Fruit fly (Drosophila melanogaster): ENCODE results near the gene HP4.

Gene HP4

DNA sequence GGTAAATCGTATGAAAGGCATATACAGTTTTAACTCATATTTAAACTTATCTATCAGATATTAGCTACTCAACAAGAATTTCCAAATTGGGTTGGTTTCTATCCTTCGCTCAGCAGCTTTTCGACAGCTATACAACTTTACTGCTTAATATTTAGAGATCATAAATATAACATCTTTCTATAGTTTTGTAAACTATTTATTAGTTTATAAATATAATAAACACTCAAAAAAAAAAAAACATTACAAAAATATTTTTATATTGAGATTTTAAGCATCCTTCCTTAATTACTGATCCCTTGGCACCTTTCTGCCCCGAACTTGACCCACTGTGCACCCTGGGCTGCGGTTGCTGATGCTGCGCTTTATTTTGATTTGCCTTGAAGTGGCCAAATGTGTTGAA, 23.0 kb downstream of the HP4 start (continued):
- TF ChIP-seq CG8388 (GFP tag; optimal IDR thresholded peaks at IDR 0.05) (peak; percentile 4), CG10147 (GFP tag; optimal IDR thresholded peaks at IDR 0.05) (no peak), Mes4 (GFP tag; optimal IDR thresholded peaks at IDR 0.05) (no peak), CG14050 (GFP tag; IDR thresholded peaks at IDR 0.05) (no peak), Myb (GFP tag; optimal IDR thresholded peaks at IDR 0.05) (no peak), CG17912 (GFP tag; optimal IDR thresholded peaks at IDR 0.05) (no peak), CG17328 (GFP tag; IDR thresholded peaks at IDR 0.05) (no peak), bab2 (GFP tag; optimal IDR thresholded peaks at IDR 0.05) (no peak), CG1233 (GFP tag; optimal IDR thresholded peaks at IDR 0.05) (peak; percentile 23), inv (GFP tag; IDR thresholded peaks at IDR 0.05; ENCODE audit: partially characterized antibody) (no peak), hbn (GFP tag; IDR thresholded peaks at IDR 0.05; ENCODE audit: partially characterized antibody) (no peak), CG32532 (GFP tag; IDR thresholded peaks at IDR 0.05) (no peak), Fer3 (tag; optimal IDR thresholded peaks at IDR 0.05) (no peak), CG30403 (GFP tag; optimal IDR thresholded peaks at IDR 0.05) (peak; percentile 11), fu2 (GFP tag; optimal IDR thresholded peaks at IDR 0.05) (no peak), da (GFP tag; optimal IDR thresholded peaks at IDR 0.05) (no peak), pita (GFP tag; optimal IDR thresholded peaks at IDR 0.05) (no peak), Blimp-1 (GFP tag; optimal IDR thresholded peaks at IDR 0.05) (peak; percentile 5), CrebB (tag; optimal IDR thresholded peaks at IDR 0.05) (no peak), CG7745 (tag; optimal IDR thresholded peaks at IDR 0.05) (no peak), ERR (GFP tag; optimal IDR thresholded peaks at IDR 0.05) (no peak), CG3838 (GFP tag; optimal IDR thresholded peaks at IDR 0.05) (no peak), salm (tag; optimal IDR thresholded peaks at IDR 0.05) (no peak), lola (GFP tag; optimal IDR thresholded peaks at IDR 0.05) (peak in 1 of 3 experiments; percentile 65), HLH3B (GFP tag; IDR thresholded peaks at IDR 0.05) (no peak), CG15269 (tag; optimal IDR thresholded peaks at IDR 0.05) (no peak), CG6175 (GFP tag; IDR thresholded peaks at IDR 0.05) (no peak), CG32772 (GFP tag; IDR thresholded peaks at IDR 0.05) (no peak), CG34422 (GFP tag; IDR thresholded peaks at IDR 0.05) (no peak), klu (GFP tag; IDR thresholded peaks at IDR 0.05) (no peak), Hr3 (GFP tag; optimal IDR thresholded peaks at IDR 0.05) (peak; percentile 6), CG8478 (optimal IDR thresholded peaks at IDR 0.05) (no peak), pnt (GFP tag; optimal IDR thresholded peaks at IDR 0.05) (no peak), gcm2 (GFP tag; optimal IDR thresholded peaks at IDR 0.05) (no peak), az2 (GFP tag; optimal IDR thresholded peaks at IDR 0.05) (peak; percentile 21), crol (GFP tag; IDR thresholded peaks at IDR 0.05) (no peak), Poxn (GFP tag; IDR thresholded peaks at IDR 0.05) (no peak), CG32767 (GFP tag; IDR thresholded peaks at IDR 0.05) (no peak), CG12236 (GFP tag; optimal IDR thresholded peaks at IDR 0.05) (no peak), CG6765 (GFP tag; optimal IDR thresholded peaks at IDR 0.05) (no peak), Lpt (GFP tag; optimal IDR thresholded peaks at IDR 0.05) (no peak), btn (GFP tag; optimal IDR thresholded peaks at IDR 0.05) (no peak), ttk (GFP tag; IDR thresholded peaks at IDR 0.05) (no peak), CG8089 (GFP tag; optimal IDR thresholded peaks at IDR 0.05) (no peak), mirr (GFP tag; optimal IDR thresholded peaks at IDR 0.05) (no peak), CG9437 (GFP tag; optimal IDR thresholded peaks at IDR 0.05) (no peak), CG8765 (GFP tag; IDR thresholded peaks at IDR 0.05) (peak; percentile 37; the same call in 1 of the 2 replicates), CG15514 (GFP tag; optimal IDR thresholded peaks at IDR 0.05) (no peak), CG43689 (GFP tag; IDR thresholded peaks at IDR 0.05) (no peak), CG10431 (GFP tag; optimal IDR thresholded peaks at IDR 0.05) (no peak), bcd (GFP tag; optimal IDR thresholded peaks at IDR 0.05) (peak; percentile 3), Deaf1 (tag; optimal IDR thresholded peaks at IDR 0.05) (no peak), otp (GFP tag; IDR thresholded peaks at IDR 0.05) (no peak)

Data from whole organism, embryonic.